Worm (Caenorhabditis elegans) whole organism, L4 larva: ENCODE measurements around the gene tsen-2.

Experiments used
- F10B5.3 ChIP-seq: sonication (generic microtip); optimal IDR thresholded peaks from 2 replicates; lab custom pipeline; 2016; ENCODE audit warnings: mild to moderate bottlenecking, missing genetic modification characterization, missing compliant biosample characterization
- F26F4.8 ChIP-seq: fragments of 200-800 bp; sonication (Bioruptor generic); conservative IDR thresholded peaks from 2 replicates; pipeline ENCODE4 v1.3.6; 2022; ENCODE audit warnings: missing genetic modification characterization, missing compliant biosample characterization
- F49E8.2 ChIP-seq: sonication (generic microtip); optimal IDR thresholded peaks from 2 replicates; lab custom pipeline; 2016; ENCODE audit warnings: missing compliant biosample characterization, mild to moderate bottlenecking, missing genetic modification characterization, borderline replicate concordance
- T26A8.4 ChIP-seq: fragments of 200-800 bp; sonication (Bioruptor generic); IDR thresholded peaks from 2 replicates; pipeline ENCODE4 v1.3.6; 2022; ENCODE audit warnings: missing genetic modification characterization, missing compliant biosample characterization
- Y48G9A.11 ChIP-seq: fragments of 200-800 bp; sonication (Bioruptor generic); IDR thresholded peaks from 2 replicates; pipeline ENCODE4 v1.3.6; 2022; ENCODE audit warnings: missing genetic modification reagents, missing genetic modification characterization, missing compliant biosample characterization
- Y5F2A.4 ChIP-seq: fragments of 200-800 bp; sonication (Bioruptor generic); optimal IDR thresholded peaks from 2 replicates; lab custom pipeline; 2018; ENCODE audit warnings: mild to moderate bottlenecking, missing genetic modification characterization, missing compliant biosample characterization
- aha-1 ChIP-seq: fragments of 150-350 bp; peaks from one replicate; lab custom pipeline; 2014; ENCODE audit warnings: missing biosample characterization, missing genetic modification characterization
- ces-1 ChIP-seq: fragments of 150-350 bp; sonication (generic microtip); optimal IDR thresholded peaks from 4 replicates; lab custom pipeline; 2014; ENCODE audit warnings: missing biosample characterization, missing genetic modification reagents, missing genetic modification characterization
- cey-2 ChIP-seq: sonication (generic microtip); optimal IDR thresholded peaks from 3 replicates; lab custom pipeline; 2017; ENCODE audit warnings: missing genetic modification characterization, mild to moderate bottlenecking, missing compliant biosample characterization, antibody characterized with exemption, borderline replicate concordance; ENCODE audit not compliant: insufficient read depth
- dpl-1 ChIP-seq: fragments of 150-350 bp; optimal IDR thresholded peaks from 2 replicates; lab custom pipeline; 2014; ENCODE audit warnings: missing biosample characterization, missing genetic modification reagents, missing genetic modification characterization
- duxl-1 ChIP-seq: sonication (generic microtip); optimal IDR thresholded peaks from 2 replicates; lab custom pipeline; 2016; ENCODE audit warnings: mild to moderate bottlenecking, missing genetic modification characterization, moderate library complexity, missing compliant biosample characterization; ENCODE audit not compliant: poor library complexity
- dve-1 ChIP-seq: sonication (generic microtip); optimal IDR thresholded peaks from 2 replicates; lab custom pipeline; 2017; ENCODE audit warnings: antibody characterized with exemption, mild to moderate bottlenecking, missing genetic modification characterization, missing compliant biosample characterization; ENCODE audit not compliant: insufficient read depth
- egl-43 ChIP-seq: fragments of 200-800 bp; sonication (Bioruptor generic); IDR thresholded peaks from 2 replicates; pipeline ENCODE4 v1.3.6; 2022; ENCODE audit warnings: missing genetic modification reagents, missing genetic modification characterization, missing compliant biosample characterization
- hif-1 ChIP-seq, 2 experiments: sonication (generic microtip); optimal IDR thresholded peaks; 2 replicates each; lab custom pipeline; 2016 to 2017; ENCODE audit warnings: missing compliant biosample characterization in 2 of 2, missing genetic modification characterization in 2 of 2, missing genetic modification reagents in 2 of 2, missing genotype in 2 of 2, mild to moderate bottlenecking in 1 of 2
- hlh-11 ChIP-seq: fragments of 200-800 bp; sonication (Bioruptor generic); optimal IDR thresholded peaks from 2 replicates; lab custom pipeline; 2018; ENCODE audit warnings: mild to moderate bottlenecking, missing genetic modification characterization, missing compliant biosample characterization
- hlh-30 ChIP-seq: sonication (generic microtip); optimal IDR thresholded peaks from 2 replicates; lab custom pipeline; 2017; ENCODE audit warnings: antibody characterized with exemption, mild to moderate bottlenecking, missing genetic modification characterization, missing compliant biosample characterization; ENCODE audit not compliant: insufficient read depth
- hmg-1.1 ChIP-seq: fragments of 200-800 bp; sonication (Bioruptor generic); IDR thresholded peaks from 2 replicates; pipeline ENCODE4 v1.3.6; 2022; ENCODE audit warnings: missing genetic modification reagents, missing genetic modification characterization, missing compliant biosample characterization
- jun-1 ChIP-seq: fragments of 150-350 bp; optimal IDR thresholded peaks from 2 replicates; lab custom pipeline; 2014; ENCODE audit warnings: missing biosample characterization, missing genetic modification reagents, missing genetic modification characterization
- lim-7 ChIP-seq: fragments of 200-800 bp; sonication (Bioruptor generic); IDR thresholded peaks from 2 replicates; pipeline ENCODE4 v1.3.6; 2022; ENCODE audit warnings: missing genetic modification characterization, missing compliant biosample characterization
- lin-1 ChIP-seq: fragments of 200-800 bp; sonication (Bioruptor generic); IDR thresholded peaks from 2 replicates; pipeline ENCODE4 v1.3.6; 2022; ENCODE audit warnings: missing genetic modification reagents, missing genetic modification characterization, missing compliant biosample characterization
- lin-13 ChIP-seq: fragments of 150-350 bp; optimal IDR thresholded peaks from 2 replicates; lab custom pipeline; 2014; ENCODE audit warnings: missing biosample characterization, missing genetic modification reagents, missing genetic modification characterization
- lin-38 ChIP-seq: fragments of 200-800 bp; sonication (Bioruptor generic); IDR thresholded peaks from 2 replicates; pipeline ENCODE4 v1.3.6; 2022; ENCODE audit warnings: missing genetic modification reagents, missing genetic modification characterization, missing compliant biosample characterization
- lin-39 ChIP-seq: fragments of 150-350 bp; optimal IDR thresholded peaks from 2 replicates; lab custom pipeline; 2014; ENCODE audit warnings: missing biosample characterization, missing genetic modification reagents, missing genetic modification characterization
- lsy-2 ChIP-seq, 2 experiments: fragments of 150-350 bp in 1 of 2; sonication (generic microtip) in 1 of 2; optimal IDR thresholded peaks; 2 replicates each; lab custom pipeline; 2014 to 2017; ENCODE audit warnings: missing biosample characterization in 2 of 2, missing genetic modification characterization in 2 of 2
- madf-5 ChIP-seq, 2 experiments: fragments of 200-800 bp; sonication (Bioruptor generic); IDR thresholded peaks; 2 replicates each; pipeline ENCODE4 v1.3.6; 2022; ENCODE audit warnings: missing compliant biosample characterization in 2 of 2, missing genetic modification characterization in 2 of 2
- madf-9 ChIP-seq: fragments of 200-800 bp; sonication (Bioruptor generic); conservative IDR thresholded peaks from 2 replicates; pipeline ENCODE4 v1.3.6; 2022; ENCODE audit warnings: missing genetic modification reagents, missing genetic modification characterization, missing compliant biosample characterization
- mdt-29 ChIP-seq: fragments of 200-800 bp; sonication (Bioruptor generic); IDR thresholded peaks from 2 replicates; pipeline ENCODE4 v1.3.6; 2022; ENCODE audit warnings: missing genetic modification reagents, missing genetic modification characterization, missing compliant biosample characterization
- mep-1 ChIP-seq: fragments of 150-350 bp; sonication (generic microtip); optimal IDR thresholded peaks from 3 replicates; lab custom pipeline; 2014; ENCODE audit warnings: missing biosample characterization, missing genetic modification characterization
- mes-2 ChIP-seq: sonication (generic microtip); optimal IDR thresholded peaks from 2 replicates; lab custom pipeline; 2016; ENCODE audit warnings: missing genotype, mild to moderate bottlenecking, missing genetic modification characterization, missing compliant biosample characterization; ENCODE audit not compliant: poor library complexity, severe bottlenecking
- nhr-102 ChIP-seq: sonication (generic microtip); optimal IDR thresholded peaks from 2 replicates; lab custom pipeline; 2016; ENCODE audit warnings: mild to moderate bottlenecking, missing genetic modification characterization, moderate library complexity, missing compliant biosample characterization
- nhr-237 ChIP-seq: sonication (generic microtip); optimal IDR thresholded peaks from 2 replicates; lab custom pipeline; 2017; ENCODE audit warnings: missing biosample characterization, missing genetic modification characterization
- nhr-25 ChIP-seq: sonication (generic microtip); optimal IDR thresholded peaks from 2 replicates; lab custom pipeline; 2017; ENCODE audit warnings: missing genetic modification characterization, mild to moderate bottlenecking, missing compliant biosample characterization, antibody characterized with exemption, moderate library complexity, borderline replicate concordance; ENCODE audit not compliant: insufficient read depth
- nhr-28 ChIP-seq: fragments of 150-350 bp; optimal IDR thresholded peaks from 2 replicates; lab custom pipeline; 2014; ENCODE audit warnings: missing biosample characterization, missing genetic modification characterization
- nhr-42 ChIP-seq: fragments of 200-800 bp; sonication (Bioruptor generic); IDR thresholded peaks from 2 replicates; pipeline ENCODE4 v1.3.6; 2022; ENCODE audit warnings: missing genetic modification characterization, missing compliant biosample characterization
- nhr-76 ChIP-seq: fragments of 150-350 bp; optimal IDR thresholded peaks from 2 replicates; lab custom pipeline; 2014; ENCODE audit warnings: missing biosample characterization, missing genetic modification characterization
- php-3 ChIP-seq: fragments of 200-800 bp; sonication (Bioruptor generic); IDR thresholded peaks from 2 replicates; pipeline ENCODE4 v1.3.6; 2022; ENCODE audit warnings: missing genetic modification reagents, missing genetic modification characterization, missing compliant biosample characterization
- pqm-1 ChIP-seq: sonication (generic microtip); optimal IDR thresholded peaks from 2 replicates; lab custom pipeline; 2017; ENCODE audit warnings: missing biosample characterization, missing genetic modification characterization
- sdz-12 ChIP-seq: fragments of 200-800 bp; sonication (Bioruptor generic); optimal IDR thresholded peaks from 2 replicates; lab custom pipeline; 2018; ENCODE audit warnings: mild to moderate bottlenecking, missing genetic modification characterization, missing compliant biosample characterization
- snpc-1.2 ChIP-seq: fragments of 200-800 bp; sonication (Bioruptor generic); IDR thresholded peaks from 2 replicates; pipeline ENCODE4 v1.3.6; 2022; ENCODE audit warnings: missing genetic modification reagents, missing genetic modification characterization, missing compliant biosample characterization
- spr-1 ChIP-seq: sonication (generic microtip); optimal IDR thresholded peaks from 2 replicates; lab custom pipeline; 2016; ENCODE audit warnings: mild to moderate bottlenecking, missing genetic modification characterization, missing compliant biosample characterization
- spr-3 ChIP-seq: fragments of 200-800 bp; sonication (Bioruptor generic); optimal IDR thresholded peaks from 2 replicates; lab custom pipeline; 2018; ENCODE audit warnings: mild to moderate bottlenecking, missing genetic modification characterization, missing compliant biosample characterization
- tra-1 ChIP-seq: fragments of 200-800 bp; sonication (Bioruptor generic); IDR thresholded peaks from 2 replicates; pipeline ENCODE4 v1.3.6; 2022; ENCODE audit warnings: missing genetic modification reagents, missing genetic modification characterization, missing compliant biosample characterization
- unc-130 ChIP-seq: sonication (generic microtip); optimal IDR thresholded peaks from 2 replicates; lab custom pipeline; 2016; ENCODE audit warnings: missing genetic modification reagents, missing genetic modification characterization, missing compliant biosample characterization
- unc-62 ChIP-seq, 3 experiments: fragments of 150-350 bp in 1 of 3; sonication (generic microtip); optimal IDR thresholded peaks in 2 of 3; peaks in 1 of 3; 1 replicate in 1 of 3; 2 replicates in 2 of 3; lab custom pipeline; 2014 to 2017; ENCODE audit warnings: missing biosample characterization in 3 of 3, missing genetic modification characterization in 3 of 3, missing genetic modification reagents in 3 of 3, missing genotype in 1 of 3
- vab-7 ChIP-seq: fragments of 200-800 bp; sonication (Bioruptor generic); IDR thresholded peaks from 2 replicates; pipeline ENCODE4 v1.3.6; 2022; ENCODE audit warnings: missing genetic modification reagents, missing genetic modification characterization, missing compliant biosample characterization
- zfp-2 ChIP-seq: sonication (generic microtip); optimal IDR thresholded peaks from 2 replicates; lab custom pipeline; 2016; ENCODE audit warnings: mild to moderate bottlenecking, missing genetic modification characterization, missing compliant biosample characterization
- zip-2 ChIP-seq: fragments of 150-350 bp; optimal IDR thresholded peaks from 2 replicates; lab custom pipeline; 2014; ENCODE audit warnings: missing biosample characterization, missing genetic modification characterization
- ztf-7 ChIP-seq: fragments of 150-350 bp; optimal IDR thresholded peaks from 2 replicates; lab custom pipeline; 2014; ENCODE audit warnings: missing biosample characterization, missing genetic modification characterization

Gene tsen-2

DNA sequence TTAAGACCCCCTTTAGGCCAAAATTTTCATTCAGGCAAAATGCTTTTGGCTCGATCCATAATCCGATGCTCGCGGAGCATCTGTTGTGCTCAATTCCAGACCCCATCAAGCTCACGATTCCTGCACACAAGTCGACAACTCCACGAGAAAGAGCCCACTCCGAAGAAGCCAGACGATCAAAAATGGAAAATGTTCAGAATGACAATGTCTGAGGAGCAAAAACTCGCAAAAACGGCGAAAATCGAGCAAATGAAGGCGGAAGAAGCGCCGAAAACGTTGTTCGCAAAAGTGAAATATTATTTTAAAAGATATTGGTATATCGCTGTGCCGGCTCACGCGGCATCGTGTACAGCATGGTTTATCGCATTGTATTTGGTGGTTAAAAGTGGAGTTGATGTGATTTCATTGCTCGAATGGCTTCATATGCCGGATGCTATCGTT lies 23.6 kb upstream of the tsen-2 start, which contains the start of gene Y56A3A.22 (continued):
- TF ChIP-seq vab-7 (GFP tag; lab: Robert Waterston, UW) (peak; percentile 39; the same call in 1 of the 2 replicates), nhr-237 (tag; lab: Kevin White, UChicago) (no peak), egl-43 (GFP tag; lab: Robert Waterston, UW) (peak; percentile 55; the same call in 1 of the 2 replicates), Y48G9A.11 (GFP tag; lab: Robert Waterston, UW) (peak; percentile 43; the same call in 1 of the 2 replicates), sdz-12 (GFP tag; lab: Kevin White, UChicago) (no peak), ztf-7 (tag; lab: Kevin White, UChicago) (no peak), F49E8.2 (no peak), ces-1 (GFP tag; lab: Kevin White, UChicago) (no peak), nhr-42 (GFP tag; lab: Robert Waterston, UW) (peak; percentile 59), madf-5 (GFP tag; IDR thresholded peaks at IDR 0.05; lab: Robert Waterston, UW) (no peak), zfp-2 (tag; lab: Kevin White, UChicago) (no peak), F10B5.3 (tag; lab: Kevin White, UChicago) (no peak), duxl-1 (peak; percentile 23), madf-9 (GFP tag; lab: Robert Waterston, UW) (peak; percentile 17; the same call in 1 of the 2 replicates), cey-2 (no peak), zip-2 (no peak), lin-13 (GFP tag; lab: Kevin White, UChicago) (no peak), nhr-76 (tag; lab: Kevin White, UChicago) (no peak), hmg-1.1 (peak; percentile 27; the same call in 1 of the 2 replicates), T26A8.4 (GFP tag; lab: Robert Waterston, UW) (peak; percentile 85), lin-1 (no peak), mep-1 (tag; lab: Kevin White, UChicago) (peak; percentile 22), spr-1 (tag; lab: Kevin White, UChicago) (peak; percentile 30), jun-1 (peak; percentile 22), tra-1 (GFP tag; lab: Robert Waterston, UW) (peak; percentile 43; the same call in 1 of the 2 replicates), snpc-1.2 (GFP tag; lab: Robert Waterston, UW) (peak; percentile 69), php-3 (GFP tag; lab: Robert Waterston, UW) (no peak), unc-130 (GFP tag; lab: Kevin White, UChicago) (no peak), mes-2 (peak; percentile 51), Y5F2A.4 (peak; percentile 73), spr-3 (peak; percentile 67), hif-1 (tag; optimal IDR thresholded peaks at IDR 0.05; lab: Kevin White, UChicago) (no peak), nhr-102 (peak; percentile 74), lim-7 (GFP tag; lab: Robert Waterston, UW) (0 out of 2 replicates have a peak, but pooled peaks have one; percentile 21), aha-1 (peak; percentile 96), F26F4.8 (GFP tag; lab: Robert Waterston, UW) (no peak), pqm-1 (tag; lab: Kevin White, UChicago) (no peak)
- TF ChIP-seq, all 104 proteins: peak for 35

ce11 chrIII:11920187-11920785 lies 22.2 kb upstream of the tsen-2 start, which contains the start of the genes ccf-1 and trap-4:
Gene ccf-1 (minus strand): TSS chrIII:11920237.
Gene trap-4 (plus strand): TSS chrIII:11920735.
- TF ChIP-seq hlh-11, result peak; percentile 51
- TF ChIP-seq aha-1, result peak; percentile 36
- TF ChIP-seq mes-2, result peak; percentile 83
- peak; percentile 72 for TF ChIP-seq dve-1
- TF ChIP-seq hif-1 (tag; optimal IDR thresholded peaks at IDR 0.05; lab: Kevin White, UChicago), result peak in 1 of 2 experiments; percentile 45
- TF ChIP-seq F10B5.3 (tag; lab: Kevin White, UChicago), result no peak
- TF ChIP-seq lin-39 (tag; lab: Kevin White, UChicago), result no peak
- TF ChIP-seq hlh-30 (tag; lab: Kevin White, UChicago), result peak; percentile 22
- peak; percentile 58 for TF ChIP-seq mep-1 (tag; lab: Kevin White, UChicago)
- peak; percentile 3 for TF ChIP-seq lin-13 (GFP tag; lab: Kevin White, UChicago)
- peak; percentile 40 for TF ChIP-seq nhr-25 (tag; lab: Kevin White, UChicago)
- TF ChIP-seq nhr-28, result peak; percentile 32
- peak in 1 of 2 experiments; percentile 8 for TF ChIP-seq unc-62 (GFP tag; optimal IDR thresholded peaks at IDR 0.05 in 1 of 2; lab: Kevin White, UChicago)
- TF ChIP-seq unc-62 (tag; optimal IDR thresholded peaks at IDR 0.05; lab: Kevin White, UChicago), result no peak
- peak in 1 of 2 experiments; percentile 80 for TF ChIP-seq lsy-2 (tag; optimal IDR thresholded peaks at IDR 0.05; lab: Kevin White, UChicago)
- peak; percentile 72 for TF ChIP-seq dpl-1 (GFP tag; lab: Kevin White, UChicago)
- TF ChIP-seq mdt-29 (GFP tag; lab: Robert Waterston, UW), result no peak
- TF ChIP-seq F26F4.8 (GFP tag; lab: Robert Waterston, UW), result no peak
- TF ChIP-seq lin-38 (GFP tag; lab: Robert Waterston, UW), result peak; percentile 55
